Worm (Caenorhabditis elegans) whole organism, L1 larva: ENCODE results near the gene rps-12.
A peak's percentile ranks its signal among the peaks of the same experiment; 100 is the strongest.

Experiments used
- C04F5.9 ChIP-seq: sonication (generic microtip); optimal IDR thresholded peaks from 2 replicates; lab custom pipeline; 2016; ENCODE audit warnings: missing genetic modification characterization, missing compliant biosample characterization
- Y116A8C.19 ChIP-seq: sonication (generic microtip); optimal IDR thresholded peaks from 2 replicates; lab custom pipeline; 2016; ENCODE audit warnings: missing compliant biosample characterization, missing genetic modification characterization, borderline replicate concordance
- aha-1 ChIP-seq: fragments of 150-350 bp; optimal IDR thresholded peaks from 2 replicates; lab custom pipeline; 2014; ENCODE audit warnings: missing biosample characterization, missing genetic modification characterization
- aly-2 ChIP-seq: fragments of 150-350 bp; optimal IDR thresholded peaks from 2 replicates; lab custom pipeline; 2014; ENCODE audit warnings: missing biosample characterization, missing genetic modification characterization
- blmp-1 ChIP-seq: fragments of 150-350 bp; optimal IDR thresholded peaks from 2 replicates; lab custom pipeline; 2014; ENCODE audit warnings: missing biosample characterization, missing genetic modification characterization
- ceh-63 ChIP-seq: fragments of 200-800 bp; sonication (Bioruptor generic); optimal IDR thresholded peaks from 2 replicates; lab custom pipeline; 2018; ENCODE audit warnings: mild to moderate bottlenecking, missing genetic modification characterization, missing compliant biosample characterization
- ceh-8 ChIP-seq: fragments of 200-800 bp; sonication (Bioruptor generic); optimal IDR thresholded peaks from 2 replicates; lab custom pipeline; 2018; ENCODE audit warnings: mild to moderate bottlenecking, missing genetic modification characterization, moderate library complexity, missing compliant biosample characterization
- ceh-88 ChIP-seq: fragments of 200-800 bp; sonication (Bioruptor generic); IDR thresholded peaks from 2 replicates; pipeline ENCODE4 v1.3.6; 2022; ENCODE audit warnings: missing genetic modification characterization, missing compliant biosample characterization
- ces-1 ChIP-seq: fragments of 150-350 bp; optimal IDR thresholded peaks from 2 replicates; lab custom pipeline; 2014; ENCODE audit warnings: missing biosample characterization, missing genetic modification reagents, missing genetic modification characterization
- dsc-1 ChIP-seq: sonication (generic microtip); optimal IDR thresholded peaks from 2 replicates; lab custom pipeline; 2016; ENCODE audit warnings: mild to moderate bottlenecking, missing genetic modification characterization, missing compliant biosample characterization
- efl-1 ChIP-seq, 4 experiments: fragments of 150-350 bp; optimal IDR thresholded peaks in 3 of 4; peaks in 1 of 4; 1 replicate in 1 of 4; 2 replicates in 3 of 4; lab custom pipeline; 2014; ENCODE audit warnings: missing biosample characterization in 2 of 4, missing genetic modification characterization in 2 of 4, missing genetic modification reagents in 2 of 4
- efl-3 ChIP-seq: fragments of 200-800 bp; sonication (Bioruptor generic); optimal IDR thresholded peaks from 2 replicates; lab custom pipeline; 2018; ENCODE audit warnings: mild to moderate bottlenecking, missing genetic modification characterization, missing compliant biosample characterization
- elt-2 ChIP-seq: sonication (generic microtip); optimal IDR thresholded peaks from 2 replicates; lab custom pipeline; 2016; ENCODE audit warnings: missing genetic modification characterization, mild to moderate bottlenecking, inconsistent platforms, missing compliant biosample characterization, missing genetic modification reagents
- elt-3 ChIP-seq, 6 experiments: fragments of 150-350 bp in 1 of 6; sonication (generic microtip); optimal IDR thresholded peaks; 2 replicates each; lab custom pipeline; 2017 to 2018; ENCODE audit warnings: missing biosample characterization in 6 of 6, missing genetic modification characterization in 6 of 6, inconsistent platforms in 1 of 6
- ets-5 ChIP-seq: fragments of 200-800 bp; sonication (Bioruptor generic); IDR thresholded peaks from 2 replicates; pipeline ENCODE4 v1.3.6; 2022; ENCODE audit warnings: missing genetic modification characterization, missing compliant biosample characterization
- fkh-10 ChIP-seq: sonication (generic microtip); optimal IDR thresholded peaks from 2 replicates; lab custom pipeline; 2017; ENCODE audit warnings: missing biosample characterization, missing genetic modification reagents, missing genetic modification characterization
- fkh-8 ChIP-seq: sonication (generic microtip); optimal IDR thresholded peaks from 2 replicates; lab custom pipeline; 2016; ENCODE audit warnings: mild to moderate bottlenecking, missing genetic modification characterization, missing compliant biosample characterization
- fos-1 ChIP-seq: fragments of 150-350 bp; optimal IDR thresholded peaks from 2 replicates; lab custom pipeline; 2014; ENCODE audit warnings: missing biosample characterization, missing genetic modification characterization
- grh-1 ChIP-seq: fragments of 200-800 bp; sonication (Bioruptor generic); IDR thresholded peaks from 2 replicates; pipeline ENCODE4 v1.3.6; 2022; ENCODE audit warnings: missing genetic modification reagents, missing genetic modification characterization, missing compliant biosample characterization
- hlh-4 ChIP-seq: sonication (generic microtip); optimal IDR thresholded peaks from 2 replicates; lab custom pipeline; 2016; ENCODE audit warnings: mild to moderate bottlenecking, missing genetic modification characterization, missing compliant biosample characterization
- hpl-2 ChIP-seq: fragments of 150-350 bp; optimal IDR thresholded peaks from 2 replicates; lab custom pipeline; 2014; ENCODE audit warnings: missing biosample characterization, missing genetic modification reagents, missing genetic modification characterization
- irx-1 ChIP-seq: sonication (generic microtip); optimal IDR thresholded peaks from 2 replicates; lab custom pipeline; 2016; ENCODE audit warnings: missing genetic modification characterization, missing compliant biosample characterization
- isw-1 ChIP-seq: fragments of 200-800 bp; sonication (Bioruptor generic); IDR thresholded peaks from 2 replicates; pipeline ENCODE4 v1.3.6; 2022; ENCODE audit warnings: missing genetic modification characterization, missing compliant biosample characterization
- lin-14 ChIP-seq: fragments of 200-800 bp; sonication (Bioruptor generic); optimal IDR thresholded peaks from 2 replicates; lab custom pipeline; 2018; ENCODE audit warnings: mild to moderate bottlenecking, missing genetic modification characterization, moderate library complexity, missing compliant biosample characterization
- lin-35 ChIP-seq, 2 experiments: fragments of 150-350 bp; optimal IDR thresholded peaks; 2 replicates each; lab custom pipeline; 2014; ENCODE audit warnings: missing biosample characterization in 2 of 2, missing genetic modification characterization in 2 of 2, missing genetic modification reagents in 2 of 2
- lin-39 ChIP-seq: fragments of 150-350 bp; optimal IDR thresholded peaks from 2 replicates; lab custom pipeline; 2014; ENCODE audit warnings: missing biosample characterization, missing genetic modification reagents, missing genetic modification characterization
- lir-3 ChIP-seq: sonication (generic microtip); optimal IDR thresholded peaks from 2 replicates; lab custom pipeline; 2016; ENCODE audit warnings: mild to moderate bottlenecking, missing genetic modification characterization, moderate library complexity, missing compliant biosample characterization; ENCODE audit not compliant: poor library complexity
- lsy-2 ChIP-seq, 2 experiments: fragments of 150-350 bp; optimal IDR thresholded peaks; 2 replicates each; lab custom pipeline; 2014; ENCODE audit warnings: missing biosample characterization in 2 of 2, missing genetic modification characterization in 2 of 2
- nhr-11 ChIP-seq: fragments of 150-350 bp; optimal IDR thresholded peaks from 2 replicates; lab custom pipeline; 2014; ENCODE audit warnings: missing biosample characterization, missing genetic modification characterization
- nhr-19 ChIP-seq: fragments of 200-800 bp; sonication (Bioruptor generic); conservative IDR thresholded peaks from 2 replicates; pipeline ENCODE4 v1.3.6; 2022; ENCODE audit warnings: missing genetic modification characterization, missing compliant biosample characterization
- nhr-20 ChIP-seq: sonication (generic microtip); optimal IDR thresholded peaks from 2 replicates; lab custom pipeline; 2016; ENCODE audit warnings: mild to moderate bottlenecking, missing genetic modification characterization, missing compliant biosample characterization
- nhr-237 ChIP-seq: fragments of 150-350 bp; optimal IDR thresholded peaks from 2 replicates; lab custom pipeline; 2014; ENCODE audit warnings: missing biosample characterization, missing genetic modification characterization
- nhr-47 ChIP-seq: sonication (generic microtip); optimal IDR thresholded peaks from 2 replicates; lab custom pipeline; 2016; ENCODE audit warnings: mild to moderate bottlenecking, missing genetic modification characterization, moderate library complexity, missing compliant biosample characterization
- nhr-71 ChIP-seq: sonication (generic microtip); optimal IDR thresholded peaks from 2 replicates; lab custom pipeline; 2016; ENCODE audit warnings: mild to moderate bottlenecking, missing genetic modification characterization, moderate library complexity, missing compliant biosample characterization
- nhr-76 ChIP-seq: sonication (generic microtip); optimal IDR thresholded peaks from 2 replicates; lab custom pipeline; 2017; ENCODE audit warnings: missing biosample characterization, missing genetic modification characterization
- nhr-84 ChIP-seq: sonication (generic microtip); optimal IDR thresholded peaks from 2 replicates; lab custom pipeline; 2017; ENCODE audit warnings: missing biosample characterization, missing genetic modification characterization
- nhr-85 ChIP-seq: sonication (generic microtip); peaks from one replicate; lab custom pipeline; 2016; ENCODE audit warnings: missing genetic modification characterization, inconsistent platforms, missing compliant biosample characterization
- pag-3 ChIP-seq: sonication (generic microtip); optimal IDR thresholded peaks from 2 replicates; lab custom pipeline; 2017; ENCODE audit warnings: missing genetic modification characterization, mild to moderate bottlenecking, missing compliant biosample characterization, antibody characterized with exemption, borderline replicate concordance; ENCODE audit not compliant: insufficient read depth
- pax-3 ChIP-seq: fragments of 200-800 bp; sonication (Bioruptor generic); optimal IDR thresholded peaks from 2 replicates; lab custom pipeline; 2018; ENCODE audit warnings: mild to moderate bottlenecking, missing genetic modification characterization, moderate library complexity, missing compliant biosample characterization
- pqm-1 ChIP-seq: sonication (generic microtip); optimal IDR thresholded peaks from 3 replicates; lab custom pipeline; 2017; ENCODE audit warnings: missing biosample characterization, missing genetic modification characterization
- sox-4 ChIP-seq: sonication (generic microtip); optimal IDR thresholded peaks from 2 replicates; lab custom pipeline; 2016; ENCODE audit warnings: missing genetic modification characterization, missing compliant biosample characterization
- swsn-7 ChIP-seq: sonication (generic microtip); optimal IDR thresholded peaks from 2 replicates; lab custom pipeline; 2016; ENCODE audit warnings: missing genetic modification characterization, missing compliant biosample characterization
- tlp-1 ChIP-seq: fragments of 150-350 bp; optimal IDR thresholded peaks from 2 replicates; lab custom pipeline; 2014; ENCODE audit warnings: missing biosample characterization, missing genetic modification characterization
- unc-62 ChIP-seq: fragments of 150-350 bp; optimal IDR thresholded peaks from 2 replicates; lab custom pipeline; 2014; ENCODE audit warnings: missing biosample characterization, missing genetic modification reagents, missing genetic modification characterization
- unc-86 ChIP-seq: sonication (generic microtip); optimal IDR thresholded peaks from 2 replicates; lab custom pipeline; 2016; ENCODE audit warnings: missing genetic modification characterization, missing compliant biosample characterization
- unc-98 ChIP-seq: fragments of 200-800 bp; sonication (Bioruptor generic); IDR thresholded peaks from 2 replicates; pipeline ENCODE4 v1.3.6; 2022; ENCODE audit warnings: missing genetic modification characterization, missing compliant biosample characterization
- vab-15 ChIP-seq: sonication (generic microtip); optimal IDR thresholded peaks from 2 replicates; lab custom pipeline; 2017; ENCODE audit warnings: missing genotype, mild to moderate bottlenecking, missing genetic modification characterization, missing compliant biosample characterization
- xbp-1 ChIP-seq: sonication (generic microtip); optimal IDR thresholded peaks from 2 replicates; lab custom pipeline; 2016; ENCODE audit warnings: missing genetic modification characterization, missing compliant biosample characterization
- zip-4 ChIP-seq: fragments of 200-800 bp; sonication (Bioruptor generic); optimal IDR thresholded peaks from 2 replicates; lab custom pipeline; 2018; ENCODE audit warnings: mild to moderate bottlenecking, missing genetic modification characterization, moderate library complexity, missing compliant biosample characterization
- ztf-11 ChIP-seq, 2 experiments: sonication (generic microtip); optimal IDR thresholded peaks; 2 replicates each; lab custom pipeline; 2016 to 2017; ENCODE audit warnings: missing genetic modification characterization in 2 of 2, missing biosample characterization in 1 of 2, missing compliant biosample characterization in 1 of 2

Gene rps-12

ce11 chrIII:5639893-5640292 is 39.2 kb upstream of the rps-12 start (continued):
- TF ChIP-seq fkh-8, result peak; percentile 94
- TF ChIP-seq xbp-1 (tag; lab: Kevin White, UChicago), result peak; percentile 28
- TF ChIP-seq lin-39 (tag; lab: Kevin White, UChicago), result no peak
- TF ChIP-seq elt-2 (tag; lab: Kevin White, UChicago), result no peak
- TF ChIP-seq nhr-84, result no peak
- TF ChIP-seq nhr-47, result peak; percentile 74
- peak; percentile 36 for TF ChIP-seq fos-1 (tag; lab: Kevin White, UChicago)

ce11 chrIII:5642692-5643091 is 36.4 kb upstream of the rps-12 start:
- no peak for TF ChIP-seq blmp-1 (tag; lab: Kevin White, UChicago)
- no peak for TF ChIP-seq unc-62 (GFP tag; lab: Kevin White, UChicago)
- no peak for TF ChIP-seq elt-3 (tag; optimal IDR thresholded peaks at IDR 0.05; lab: Kevin White, UChicago)
- no peak for TF ChIP-seq nhr-237 (tag; lab: Kevin White, UChicago)
- no peak for TF ChIP-seq ztf-11 (tag; optimal IDR thresholded peaks at IDR 0.05; lab: Kevin White, UChicago)
- no peak for TF ChIP-seq aha-1 (tag; lab: Kevin White, UChicago)
- no peak for TF ChIP-seq zip-4 (GFP tag; lab: Kevin White, UChicago)
- TF ChIP-seq nhr-71 (tag; lab: Kevin White, UChicago), result peak; percentile 21
- no peak for TF ChIP-seq efl-1 (optimal IDR thresholded peaks at IDR 0.05; lab: Kevin White, UChicago)
- TF ChIP-seq efl-1 (GFP tag; optimal IDR thresholded peaks at IDR 0.05 in 1 of 2; lab: Kevin White, UChicago), result peak in 1 of 2 experiments; percentile 49
- no peak for TF ChIP-seq tlp-1
- TF ChIP-seq vab-15, result no peak
- no peak for TF ChIP-seq ets-5
- no peak for TF ChIP-seq nhr-19 (GFP tag; lab: Robert Waterston, UW)
- no peak for TF ChIP-seq hpl-2
- TF ChIP-seq lin-14, result peak; percentile 5
- TF ChIP-seq dsc-1 (tag; lab: Kevin White, UChicago), result peak; percentile 19
- no peak for TF ChIP-seq isw-1 (GFP tag; lab: Robert Waterston, UW)
- no peak for TF ChIP-seq grh-1 (GFP tag; lab: Robert Waterston, UW)
- TF ChIP-seq fos-1 (tag; lab: Kevin White, UChicago), result no peak
- TF ChIP-seq elt-2 (tag; lab: Kevin White, UChicago), result no peak
- TF ChIP-seq nhr-11 (tag; lab: Kevin White, UChicago), result no peak
- no peak for TF ChIP-seq ces-1
- TF ChIP-seq pax-3 (tag; lab: Kevin White, UChicago), result no peak
- no peak for TF ChIP-seq pqm-1 (tag; lab: Kevin White, UChicago)
- peak; percentile 2 for TF ChIP-seq ceh-8 (GFP tag; lab: Kevin White, UChicago)
- TF ChIP-seq irx-1 (tag; lab: Kevin White, UChicago), result no peak
- TF ChIP-seq ceh-63 (GFP tag; lab: Kevin White, UChicago), result no peak
- no peak for TF ChIP-seq lsy-2 (tag; optimal IDR thresholded peaks at IDR 0.05; lab: Kevin White, UChicago)
- TF ChIP-seq nhr-84, result no peak
- TF ChIP-seq lin-35 (GFP tag; optimal IDR thresholded peaks at IDR 0.05; lab: Kevin White, UChicago), result no peak
- TF ChIP-seq aly-2 (tag; lab: Kevin White, UChicago), result no peak
- TF ChIP-seq pag-3 (tag; lab: Kevin White, UChicago), result no peak
- no peak for TF ChIP-seq C04F5.9 (tag; lab: Kevin White, UChicago)
- no peak for TF ChIP-seq fkh-10 (GFP tag; lab: Kevin White, UChicago)
- TF ChIP-seq sox-4, result no peak
- TF ChIP-seq Y116A8C.19, result no peak
- no peak for TF ChIP-seq efl-3
- peak; percentile 46 for TF ChIP-seq nhr-85 (tag; lab: Kevin White, UChicago)
- TF ChIP-seq unc-86 (tag; lab: Kevin White, UChicago), result no peak
- TF ChIP-seq ceh-88 (GFP tag; lab: Robert Waterston, UW), result no peak
- TF ChIP-seq fkh-8, result peak; percentile 56
- no peak for TF ChIP-seq nhr-76 (tag; lab: Kevin White, UChicago)
- no peak for TF ChIP-seq hlh-4 (tag; lab: Kevin White, UChicago)
- no peak for TF ChIP-seq lir-3 (tag; lab: Kevin White, UChicago)
- TF ChIP-seq swsn-7 (tag; lab: Kevin White, UChicago), result no peak
- TF ChIP-seq nhr-20 (tag; lab: Kevin White, UChicago), result no peak
- no peak for TF ChIP-seq unc-98 (GFP tag; lab: Robert Waterston, UW)
